Fruit fly (Drosophila melanogaster): ENCODE measurements around the gene by.

The by gene

DNA sequence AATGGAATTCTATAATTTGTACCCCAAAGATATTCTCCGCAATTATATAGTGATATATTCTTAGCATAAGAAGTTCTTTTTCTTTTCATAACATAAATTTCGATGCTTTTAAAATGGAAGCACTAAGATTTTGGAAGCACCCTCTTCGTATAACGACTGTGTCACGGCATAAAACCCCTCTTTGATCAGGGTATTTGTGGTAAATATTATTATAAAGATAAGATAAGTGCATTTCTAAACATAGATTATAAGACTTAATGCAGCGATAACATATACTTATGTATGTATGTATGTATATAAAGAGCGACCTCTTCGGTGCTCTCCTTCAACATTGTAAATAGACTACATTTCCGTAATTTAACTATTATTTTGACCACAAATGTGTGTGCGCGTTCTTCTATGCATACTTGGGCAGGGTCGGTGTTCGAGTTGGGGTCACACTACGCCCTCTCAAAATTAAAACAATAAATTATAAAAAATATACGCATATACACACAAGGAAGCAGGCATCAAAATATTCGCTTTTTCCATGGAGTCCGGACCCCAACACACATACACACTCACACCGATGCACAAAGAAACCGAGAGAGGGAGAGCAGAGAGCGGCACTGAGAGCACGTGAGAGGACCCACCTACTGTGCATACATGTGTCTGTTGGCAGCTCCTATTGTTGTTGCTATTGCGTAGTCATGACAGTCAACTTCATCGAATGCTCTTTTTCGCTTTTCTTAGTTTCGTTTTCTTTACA lies 17.6 kb upstream of the by start (continued):
- TF ChIP-seq hkb (optimal IDR thresholded peaks at IDR 0.05) (no peak), hkb (GFP tag; IDR thresholded peaks at IDR 0.05) (no peak), sima (GFP tag; optimal IDR thresholded peaks at IDR 0.05) (no peak), ato (GFP tag; IDR thresholded peaks at IDR 0.05; ENCODE audit: partially characterized antibody) (no peak), salm (tag; optimal IDR thresholded peaks at IDR 0.05) (no peak), CG10366 (GFP tag; IDR thresholded peaks at IDR 0.05) (no peak), lov (optimal IDR thresholded peaks at IDR 0.05) (no peak), lov (GFP tag; IDR thresholded peaks at IDR 0.05) (no peak), tx (GFP tag; optimal IDR thresholded peaks at IDR 0.05) (no peak), tup (GFP tag; optimal IDR thresholded peaks at IDR 0.05) (no peak), CG1602 (GFP tag; optimal IDR thresholded peaks at IDR 0.05) (no peak), wor (GFP tag; IDR thresholded peaks at IDR 0.05) (no peak), Camta (GFP tag; optimal IDR thresholded peaks at IDR 0.05) (no peak), BEAF-32 (GFP tag; optimal IDR thresholded peaks at IDR 0.05) (no peak), CG15601 (tag; optimal IDR thresholded peaks at IDR 0.05) (peak; percentile 52), CG43689 (GFP tag; IDR thresholded peaks at IDR 0.05) (no peak), Bgb (GFP tag; IDR thresholded peaks at IDR 0.05; ENCODE audit: partially characterized antibody) (no peak), CG8924 (tag; optimal IDR thresholded peaks at IDR 0.05) (no peak), br (optimal IDR thresholded peaks at IDR 0.05) (no peak), Hr39 (optimal IDR thresholded peaks at IDR 0.05) (no peak)

dm6 chr3R:9548769-9549168 lies 16.0 kb upstream of the by start:
- TF ChIP-seq HmgZ (tag; optimal IDR thresholded peaks at IDR 0.05) = peak; percentile 32
- 0 out of 2 replicates have a peak, but pooled peaks have one; percentile 14 for TF ChIP-seq vvl (GFP tag; IDR thresholded peaks at IDR 0.05)
- peak; percentile 93 for TF ChIP-seq grn (GFP tag; optimal IDR thresholded peaks at IDR 0.05)
- peak; percentile 41 for TF ChIP-seq sug (tag; optimal IDR thresholded peaks at IDR 0.05)
- no peak for TF ChIP-seq CG7372 (GFP tag; IDR thresholded peaks at IDR 0.05)
- TF ChIP-seq GATAe (GFP tag; conservative IDR thresholded peaks at IDR 0.05) = peak; percentile 80
- peak; percentile 81 for TF ChIP-seq Hey (tag; optimal IDR thresholded peaks at IDR 0.05)
- TF ChIP-seq unc-4 (GFP tag; IDR thresholded peaks at IDR 0.05; ENCODE audit: partially characterized antibody) = no peak
- peak; percentile 70 for TF ChIP-seq twi (tag; optimal IDR thresholded peaks at IDR 0.05)
- peak; percentile 12 for TF ChIP-seq mirr (GFP tag; optimal IDR thresholded peaks at IDR 0.05)
- TF ChIP-seq pzg (GFP tag; optimal IDR thresholded peaks at IDR 0.05) = no peak
- peak; percentile 32 for TF ChIP-seq zf30C (GFP tag; optimal IDR thresholded peaks at IDR 0.05)
- TF ChIP-seq kay (GFP tag; optimal IDR thresholded peaks at IDR 0.05) = no peak
- peak; percentile 18 for TF ChIP-seq CG15479 (GFP tag; optimal IDR thresholded peaks at IDR 0.05)
- TF ChIP-seq CG6813 (GFP tag; optimal IDR thresholded peaks at IDR 0.05) = peak; percentile 10
- no peak for TF ChIP-seq Adf1 (GFP tag; IDR thresholded peaks at IDR 0.05)
- TF ChIP-seq cg (GFP tag; optimal IDR thresholded peaks at IDR 0.05) = peak; percentile 40
- peak; percentile 26 for TF ChIP-seq Med (GFP tag)
- peak; percentile 15 for TF ChIP-seq wek (GFP tag; optimal IDR thresholded peaks at IDR 0.05)
- TF ChIP-seq wor (GFP tag; IDR thresholded peaks at IDR 0.05) = no peak
- peak; percentile 58 for TF ChIP-seq ftz-f1 (GFP tag; optimal IDR thresholded peaks at IDR 0.05)
- TF ChIP-seq CG8290 (GFP tag; optimal IDR thresholded peaks at IDR 0.05) = no peak
- peak in 1 of 2 experiments; percentile 10 for TF ChIP-seq CG8290 (tag; optimal IDR thresholded peaks at IDR 0.05)
- TF ChIP-seq pita (GFP tag; optimal IDR thresholded peaks at IDR 0.05) = no peak
- TF ChIP-seq CG17359 (tag; optimal IDR thresholded peaks at IDR 0.05) = no peak
